Worm (Caenorhabditis elegans): ENCODE results near the gene M153.3.

- TF ChIP-seq aly-1 (tag; optimal IDR thresholded peaks at IDR 0.05) (no peak), ama-1 (optimal IDR thresholded peaks at IDR 0.05) (no peak), flt-1 (GFP tag; IDR thresholded peaks at IDR 0.05) (no peak), ceh-13 (GFP tag; optimal IDR thresholded peaks at IDR 0.05) (no peak), ets-7 (tag; optimal IDR thresholded peaks at IDR 0.05) (no peak)
Measured at ce11 chrX:12174686-12175404, 32.2 kb downstream of the M153.3 start.

Data from whole organism, early embryonic.